Fruit fly (Drosophila melanogaster): Measurements from ENCODE around the gene CG10749.

CG10749 gene

DNA sequence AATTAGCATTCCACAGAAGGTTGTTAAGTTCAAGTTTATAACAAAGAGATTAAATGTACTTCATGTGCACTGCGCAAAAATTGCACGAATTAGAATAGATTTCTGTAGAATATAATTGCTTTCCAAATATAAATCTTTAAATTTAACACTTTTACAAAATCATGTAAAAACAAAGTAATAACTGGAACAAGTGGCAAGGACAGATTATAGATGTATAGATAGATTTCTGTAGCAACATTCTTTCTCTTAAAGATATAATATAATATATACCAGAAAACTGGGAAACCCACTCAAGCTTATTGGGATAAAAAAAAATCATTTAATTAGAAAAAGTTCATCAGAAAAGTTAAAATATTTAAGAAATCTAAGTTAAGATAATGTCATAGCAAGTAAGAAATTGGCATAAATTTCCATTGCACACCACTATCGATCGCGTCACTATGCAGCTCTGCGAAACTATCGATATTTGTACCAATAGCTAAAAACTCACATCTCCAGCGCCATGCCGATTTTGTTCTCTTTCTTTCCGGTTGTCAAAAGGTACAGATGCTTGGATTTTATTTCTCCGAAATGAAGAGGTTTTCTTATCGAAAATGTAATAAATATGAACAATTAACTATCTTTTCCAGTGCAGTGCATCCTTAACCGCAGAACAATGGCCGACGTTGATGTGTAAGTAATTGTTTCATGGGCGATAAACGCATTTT is 50.7 kb downstream of the CG10749 start, which contains the start of gene RpS12:
Gene RpS12, plus strand, starts transcription at position 499 of the 707 bp plus-strand sequence.
- TF ChIP-seq pum (GFP tag; optimal IDR thresholded peaks at IDR 0.05) (peak; percentile 67), CG17361 (GFP tag; IDR thresholded peaks at IDR 0.05) (peak; percentile 70), CG17802 (tag; optimal IDR thresholded peaks at IDR 0.05) (peak; percentile 82), sd (tag; optimal IDR thresholded peaks at IDR 0.05) (no peak), MBD-R2 (GFP tag; IDR thresholded peaks at IDR 0.05) (peak; percentile 43; the same call in 1 of the 2 replicates), Nf-YB (GFP tag; optimal IDR thresholded peaks at IDR 0.05) (peak; percentile 54), nau (GFP tag; optimal IDR thresholded peaks at IDR 0.05) (peak; percentile 81), CG17829 (tag; optimal IDR thresholded peaks at IDR 0.05) (peak; percentile 35), HmgD (GFP tag; optimal IDR thresholded peaks at IDR 0.05) (peak; percentile 69), Med (GFP tag) (peak; percentile 98), az2 (GFP tag; optimal IDR thresholded peaks at IDR 0.05) (peak; percentile 48), pnt (GFP tag; optimal IDR thresholded peaks at IDR 0.05) (peak; percentile 64), CG12744 (GFP tag; optimal IDR thresholded peaks at IDR 0.05) (peak; percentile 72), Ssrp (tag; optimal IDR thresholded peaks at IDR 0.05) (peak; percentile 31), CrebB (tag; optimal IDR thresholded peaks at IDR 0.05) (peak; percentile 83), Rfx (GFP tag; IDR thresholded peaks at IDR 0.05) (peak; percentile 92), CG6813 (GFP tag; optimal IDR thresholded peaks at IDR 0.05) (peak; percentile 87), slou (GFP tag; optimal IDR thresholded peaks at IDR 0.05) (peak; percentile 65), trh (GFP tag; optimal IDR thresholded peaks at IDR 0.05) (peak; percentile 61), CG17612 (GFP tag; IDR thresholded peaks at IDR 0.05) (no peak), Scr (GFP tag; IDR thresholded peaks at IDR 0.05; ENCODE audit: partially characterized antibody) (peak; percentile 78), CG3995 (GFP tag; optimal IDR thresholded peaks at IDR 0.05) (peak; percentile 65), amos (GFP tag; IDR thresholded peaks at IDR 0.05; ENCODE audit: partially characterized antibody) (peak; percentile 90), CG30403 (GFP tag; optimal IDR thresholded peaks at IDR 0.05) (peak; percentile 73), CG3847 (GFP tag; IDR thresholded peaks at IDR 0.05) (peak; percentile 76), NfI (GFP tag; optimal IDR thresholded peaks at IDR 0.05) (peak; percentile 91), CG12942 (GFP tag; optimal IDR thresholded peaks at IDR 0.05) (peak; percentile 49), CG13424 (tag; optimal IDR thresholded peaks at IDR 0.05) (peak; percentile 45), CG4328 (GFP tag; optimal IDR thresholded peaks at IDR 0.05) (peak; percentile 62), NC2β (GFP tag; optimal IDR thresholded peaks at IDR 0.05) (peak; percentile 97), Hr39 (optimal IDR thresholded peaks at IDR 0.05) (no peak), CG8290 (GFP tag; optimal IDR thresholded peaks at IDR 0.05) (peak; percentile 71), CG8290 (tag; optimal IDR thresholded peaks at IDR 0.05) (peak in 1 of 2 experiments; percentile 95), chn (GFP tag; optimal IDR thresholded peaks at IDR 0.05) (peak; percentile 70), corto (GFP tag; optimal IDR thresholded peaks at IDR 0.05) (no peak), Atf6 (GFP tag; IDR thresholded peaks at IDR 0.05) (peak; percentile 73), CkIIα-i1 (GFP tag; IDR thresholded peaks at IDR 0.05) (0 out of 2 replicates have a peak, but pooled peaks have one; percentile 38), Optix (GFP tag; IDR thresholded peaks at IDR 0.05) (peak; percentile 72), CG6654 (GFP tag; optimal IDR thresholded peaks at IDR 0.05) (peak; percentile 33), CG15011 (GFP tag; optimal IDR thresholded peaks at IDR 0.05) (peak; percentile 56), twi (tag; optimal IDR thresholded peaks at IDR 0.05) (peak; percentile 24), CG31441 (GFP tag; IDR thresholded peaks at IDR 0.05) (peak; percentile 47), CG9609 (GFP tag; optimal IDR thresholded peaks at IDR 0.05) (peak; percentile 75), CG12104 (GFP tag; optimal IDR thresholded peaks at IDR 0.05) (peak; percentile 77), CG4707 (GFP tag; optimal IDR thresholded peaks at IDR 0.05) (peak; percentile 80), CG1024 (GFP tag; IDR thresholded peaks at IDR 0.05) (peak; percentile 70), Hr3 (GFP tag; optimal IDR thresholded peaks at IDR 0.05) (peak; percentile 55), ttk (GFP tag; IDR thresholded peaks at IDR 0.05) (peak; percentile 69), knrl (GFP tag; IDR thresholded peaks at IDR 0.05; ENCODE audit: partially characterized antibody) (peak; percentile 80), Elba2 (GFP tag; optimal IDR thresholded peaks at IDR 0.05) (no peak)
